Fruit fly (Drosophila melanogaster): ENCODE data around the gene Paip2.

Paip2 gene

DNA sequence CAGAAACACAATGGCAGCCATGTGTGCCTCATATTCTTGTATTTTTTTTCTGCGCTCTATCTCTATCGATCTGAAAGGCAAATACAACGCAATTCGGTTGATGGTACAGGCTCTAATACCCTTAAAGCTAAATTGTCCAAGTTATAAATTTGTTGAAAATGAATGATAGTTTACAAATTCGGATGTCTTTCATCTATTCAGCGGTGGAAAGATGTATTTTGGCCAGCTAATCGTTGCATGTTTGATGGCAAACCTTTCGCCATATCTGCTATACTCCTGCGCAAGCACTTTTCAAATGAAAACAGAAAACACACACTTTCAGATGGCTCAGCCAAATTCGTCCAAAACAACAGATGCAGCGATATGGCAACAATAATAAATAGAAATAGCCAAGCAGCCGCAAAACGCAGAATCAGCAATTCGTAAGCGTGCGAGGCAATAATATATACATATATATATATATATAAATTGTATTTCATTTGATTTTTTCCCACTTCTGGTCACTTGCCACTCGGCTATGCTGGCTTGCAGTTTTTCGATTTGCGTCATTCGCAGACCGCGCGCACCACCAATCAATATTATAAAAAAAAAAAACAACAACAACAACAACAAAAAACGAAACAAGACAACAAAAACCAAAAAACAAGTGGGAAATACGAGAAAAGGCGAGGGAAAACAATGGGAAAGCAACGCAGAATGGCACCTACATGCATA lies 33.7 kb downstream of the Paip2 start:
- no peak for TF ChIP-seq CG8478 (optimal IDR thresholded peaks at IDR 0.05)
- no peak for TF ChIP-seq CTCF (optimal IDR thresholded peaks at IDR 0.05)

dm6 chr3R:13015402-13015801 lies 34.8 kb downstream of the Paip2 start:
- no peak for TF ChIP-seq CG8478 (optimal IDR thresholded peaks at IDR 0.05)
- no peak for TF ChIP-seq CTCF (optimal IDR thresholded peaks at IDR 0.05)

dm6 chr3R:13015811-13016766 lies 35.5 kb downstream of the Paip2 start:
- TF ChIP-seq CTCF (optimal IDR thresholded peaks at IDR 0.05) (no peak), CG8478 (optimal IDR thresholded peaks at IDR 0.05) (no peak)

DNA sequence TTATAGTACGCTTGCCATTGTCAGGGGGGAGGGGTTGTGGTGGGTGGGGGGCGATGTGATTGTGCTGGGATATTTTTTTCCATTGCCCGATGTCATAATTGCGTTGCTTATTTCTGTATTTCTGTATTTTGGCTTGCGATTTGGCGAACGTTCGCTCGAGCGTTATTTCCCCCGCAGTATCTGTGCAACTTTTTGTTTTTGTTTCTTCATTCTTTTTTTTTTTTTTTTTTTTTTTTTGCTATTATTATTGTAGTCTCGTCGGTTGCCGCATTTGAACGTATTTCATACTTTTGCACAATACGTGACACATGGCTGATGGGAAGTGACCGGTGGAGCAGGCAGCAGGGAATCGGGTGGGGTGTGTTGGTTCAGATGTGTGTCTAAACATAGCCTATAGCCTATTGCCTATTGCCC lies 37.0 kb downstream of the Paip2 start:
- no peak for TF ChIP-seq CTCF (optimal IDR thresholded peaks at IDR 0.05)
- TF ChIP-seq CG8478 (optimal IDR thresholded peaks at IDR 0.05): no peak

DNA sequence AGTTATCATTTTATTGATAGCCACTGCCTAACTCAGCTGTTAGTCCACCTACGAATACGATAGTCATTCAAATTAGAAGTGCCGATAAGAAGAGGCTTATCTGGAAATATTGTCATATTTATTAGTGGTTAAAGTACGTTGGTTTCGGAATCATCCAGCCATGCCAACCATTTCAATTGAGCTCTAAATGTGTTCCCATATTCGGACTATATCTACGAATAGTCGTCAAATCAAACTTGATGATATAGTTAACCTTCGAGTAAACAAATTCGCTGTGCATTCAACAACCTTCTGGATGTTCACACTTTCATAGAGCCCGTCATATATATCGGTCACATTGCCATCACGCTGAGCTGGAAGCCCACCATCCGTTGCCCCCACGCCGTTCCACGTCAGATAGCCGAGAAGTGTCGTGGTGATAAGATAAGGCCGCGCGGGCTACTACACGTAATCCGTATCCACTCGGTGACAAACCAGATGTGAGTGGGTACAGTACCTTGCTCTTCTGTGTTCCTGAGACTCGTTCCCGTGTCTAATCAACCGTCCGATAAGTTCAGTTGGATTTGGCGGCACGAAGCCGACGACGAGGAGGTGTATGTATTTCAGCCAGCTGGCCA lies 37.8 kb downstream of the Paip2 start:
- TF ChIP-seq CG8478 (optimal IDR thresholded peaks at IDR 0.05) (no peak), CTCF (optimal IDR thresholded peaks at IDR 0.05) (no peak)

DNA sequence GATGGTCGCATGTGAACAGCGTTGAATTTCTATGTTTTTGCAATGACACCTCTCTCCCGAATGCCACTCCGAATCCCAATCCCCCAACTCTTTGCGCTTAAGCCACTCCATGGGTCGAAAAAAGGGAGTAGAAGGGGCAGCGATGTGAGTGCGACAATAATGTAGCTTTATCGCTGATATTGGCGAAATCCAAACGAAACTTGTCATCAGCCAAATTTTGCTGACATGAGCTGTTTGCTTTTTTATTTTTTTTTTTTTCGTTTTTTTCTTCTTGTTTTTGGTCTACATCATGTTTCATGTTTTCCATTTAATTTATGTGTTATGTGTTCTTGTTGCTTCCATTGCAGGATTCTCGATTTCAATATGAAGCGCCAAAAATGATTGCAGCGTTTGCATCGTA lies 38.4 kb downstream of the Paip2 start:
- TF ChIP-seq CG8478 (optimal IDR thresholded peaks at IDR 0.05) (no peak), CTCF (optimal IDR thresholded peaks at IDR 0.05) (no peak)

DNA sequence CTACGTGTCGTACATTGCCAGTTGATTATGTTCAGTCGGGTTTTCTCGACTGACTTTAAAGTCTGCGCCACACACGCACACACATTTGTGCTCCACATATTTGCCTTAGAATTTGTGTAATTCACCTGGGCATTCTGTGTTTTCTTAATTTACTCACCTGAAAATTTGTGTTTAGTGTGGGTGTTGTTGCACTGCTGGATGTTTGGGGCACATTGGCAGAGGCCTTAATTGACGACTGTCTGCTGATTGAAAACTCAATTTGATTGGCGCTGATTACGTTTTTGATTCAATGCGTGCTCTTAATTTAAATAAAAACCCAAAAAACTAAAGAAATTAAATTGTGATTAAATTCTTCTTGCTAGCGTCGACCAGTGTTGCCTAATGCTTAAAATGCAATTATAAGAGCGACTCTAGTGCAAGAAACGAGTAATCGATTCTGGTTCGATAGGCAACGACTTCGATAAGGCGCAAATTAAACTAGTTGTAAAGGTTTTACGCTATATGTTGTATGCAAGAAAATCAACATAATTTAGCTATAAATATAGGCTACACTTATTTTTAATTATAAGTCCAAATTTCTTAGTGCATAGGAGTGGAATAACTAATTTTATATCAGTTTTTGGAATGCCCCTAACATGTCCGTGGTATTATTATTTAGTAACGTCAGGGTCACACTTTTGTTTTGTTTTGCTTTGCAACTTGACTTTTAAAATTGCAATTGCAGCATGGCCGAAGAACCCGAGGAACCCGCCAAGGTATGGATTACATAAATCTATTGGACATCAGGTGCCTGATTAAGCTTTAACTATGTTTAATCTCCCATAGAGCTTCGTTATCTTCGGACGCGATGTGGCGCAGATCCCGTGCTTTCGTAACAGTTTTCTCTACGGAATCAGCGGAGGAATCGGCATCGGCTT lies 49.9 kb downstream of the Paip2 start, which contains the start of the genes CG46281 and CG46280:
Gene CG46281, minus strand, starts transcription at position 51 of the 917 bp plus-strand sequence.
Gene CG46280, minus strand, starts transcription at position 403 of the 917 bp plus-strand sequence.
- no peak for TF ChIP-seq CG8478 (optimal IDR thresholded peaks at IDR 0.05)
- TF ChIP-seq CTCF (optimal IDR thresholded peaks at IDR 0.05): no peak

dm6 chr3R:13032323-13032722 lies 51.7 kb downstream of the Paip2 start, which contains the start of gene ry:
ry (plus strand) TSS chr3R:13032528.
- no peak for TF ChIP-seq CTCF (optimal IDR thresholded peaks at IDR 0.05)
- no peak for TF ChIP-seq CG8478 (optimal IDR thresholded peaks at IDR 0.05)

DNA sequence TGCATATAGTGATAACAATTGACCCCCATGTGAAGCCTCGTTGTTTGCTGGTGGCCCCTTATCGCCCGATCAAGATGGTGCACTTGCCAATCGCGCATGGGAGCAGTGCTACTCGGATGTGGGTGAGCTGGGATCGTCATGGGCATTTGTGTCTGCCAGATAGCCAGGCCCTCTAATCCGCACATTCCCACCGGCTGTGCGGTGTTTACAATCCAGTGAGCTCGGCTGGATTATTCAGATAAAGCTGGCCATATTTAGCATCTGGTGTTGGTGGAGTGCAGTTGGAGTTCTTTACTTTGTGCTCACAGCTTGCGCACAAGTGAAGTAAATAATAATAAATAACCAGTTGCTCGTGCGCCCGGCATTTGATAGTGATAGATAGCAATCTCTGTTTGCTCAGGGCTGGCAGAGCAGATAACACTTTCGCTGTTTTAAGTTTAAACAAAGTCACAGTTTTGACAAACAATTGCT lies 52.4 kb downstream of the Paip2 start:
- TF ChIP-seq CG8478 (optimal IDR thresholded peaks at IDR 0.05): no peak
- no peak for TF ChIP-seq CTCF (optimal IDR thresholded peaks at IDR 0.05)

- TF ChIP-seq CTCF (optimal IDR thresholded peaks at IDR 0.05) (no peak), CG8478 (optimal IDR thresholded peaks at IDR 0.05) (no peak)
Measured at dm6 chr3R:13033670-13034069, 53.1 kb downstream of the Paip2 start.

Data from S2 (cell line).